Worm (Caenorhabditis elegans): ENCODE results near the gene C18C4.7.

Gene C18C4.7

ce11 chrV:5521735-5522241 lies 45.2 kb downstream of the C18C4.7 start, which contains the start of gene hir-1 (continued):
- TF ChIP-seq attf-6 (GFP tag; IDR thresholded peaks at IDR 0.05): no peak

ce11 chrV:5513630-5514378 lies 53.2 kb downstream of the C18C4.7 start, which contains the start of the genes hpo-15 and mms-19:
Gene hpo-15, minus strand, starts transcription at chrV:5513830.
Gene mms-19, plus strand, starts transcription at chrV:5514348.
- TF ChIP-seq sptf-2 (GFP tag; optimal IDR thresholded peaks at IDR 0.05): no peak
- TF ChIP-seq xnd-1 (tag; optimal IDR thresholded peaks at IDR 0.05): peak; percentile 80
- TF ChIP-seq lsy-27 (tag; optimal IDR thresholded peaks at IDR 0.05; ENCODE audit: borderline replicate concordance, insufficient read depth): no peak
- TF ChIP-seq lsl-1 (GFP tag; optimal IDR thresholded peaks at IDR 0.05): peak; percentile 75
- TF ChIP-seq snpc-1.3 (tag; optimal IDR thresholded peaks at IDR 0.05; ENCODE audit: insufficient read depth): no peak
- no peak for TF ChIP-seq atf-7 (tag; optimal IDR thresholded peaks at IDR 0.05)
- no peak for TF ChIP-seq aptf-3 (GFP tag; IDR thresholded peaks at IDR 0.05)
- no peak for TF ChIP-seq F57A8.1 (GFP tag; optimal IDR thresholded peaks at IDR 0.05)
- TF ChIP-seq madf-8 (GFP tag; conservative IDR thresholded peaks at IDR 0.05): peak; percentile 52
- TF ChIP-seq ceh-91 (GFP tag; IDR thresholded peaks at IDR 0.05): 0 out of 2 replicates have a peak, but pooled peaks have one; percentile 33
- no peak for TF ChIP-seq mxl-1 (tag; optimal IDR thresholded peaks at IDR 0.05)
- peak; percentile 85 for TF ChIP-seq madf-6 (GFP tag; IDR thresholded peaks at IDR 0.05)
- TF ChIP-seq rec-8 (tag; optimal IDR thresholded peaks at IDR 0.05): no peak
- TF ChIP-seq B0035.1 (tag; optimal IDR thresholded peaks at IDR 0.05): no peak
- no peak for TF ChIP-seq athp-1 (tag; optimal IDR thresholded peaks at IDR 0.05)
- no peak for TF ChIP-seq attf-3 (GFP tag; conservative IDR thresholded peaks at IDR 0.05)
- TF ChIP-seq unc-130 (GFP tag; optimal IDR thresholded peaks at IDR 0.05): no peak
- no peak for TF ChIP-seq hsf-1 (GFP tag; IDR thresholded peaks at IDR 0.05)
- TF ChIP-seq Y56A3A.18 (GFP tag; IDR thresholded peaks at IDR 0.05): no peak
- no peak for TF ChIP-seq egl-44 (GFP tag; IDR thresholded peaks at IDR 0.05)
- no peak for TF ChIP-seq dox-1 (GFP tag; IDR thresholded peaks at IDR 0.05)
- TF ChIP-seq sdz-38 (tag; optimal IDR thresholded peaks at IDR 0.05): no peak
- no peak for TF ChIP-seq ztf-28 (GFP tag; IDR thresholded peaks at IDR 0.05)
- peak; percentile 85 for TF ChIP-seq F33H1.4 (GFP tag; IDR thresholded peaks at IDR 0.05)
- no peak for TF ChIP-seq hmg-1.2 (GFP tag; IDR thresholded peaks at IDR 0.05)
- no peak for TF ChIP-seq snpc-4 (GFP tag; optimal IDR thresholded peaks at IDR 0.05)
- no peak for TF ChIP-seq snpc-4 (tag; optimal IDR thresholded peaks at IDR 0.05)
- TF ChIP-seq nhr-80 (tag; optimal IDR thresholded peaks at IDR 0.05): peak; percentile 57
- TF ChIP-seq snpc-1.1 (tag; optimal IDR thresholded peaks at IDR 0.05; ENCODE audit: insufficient read depth): no peak

- TF ChIP-seq cebp-1 (GFP tag; IDR thresholded peaks at IDR 0.05) (no peak), cebp-1 (tag; optimal IDR thresholded peaks at IDR 0.05) (peak; percentile 37), atf-7 (tag; optimal IDR thresholded peaks at IDR 0.05) (peak; percentile 49), ets-4 (GFP tag; optimal IDR thresholded peaks at IDR 0.05) (peak; percentile 49), F33H1.4 (GFP tag; IDR thresholded peaks at IDR 0.05) (no peak), tbp1 (GFP tag; optimal IDR thresholded peaks at IDR 0.05) (no peak), madf-8 (GFP tag; conservative IDR thresholded peaks at IDR 0.05) (no peak), nhr-80 (tag; optimal IDR thresholded peaks at IDR 0.05) (peak; percentile 86)
These were observed 54.5 kb downstream of the C18C4.7 start for ce11 chrV:5512559-5512958.

Data from whole organism, young adult.